Worm (Caenorhabditis elegans): ENCODE data around the gene rin-1.

- TF ChIP-seq ref-1 (GFP tag; conservative IDR thresholded peaks at IDR 0.05) (no peak), cog-1 (tag; optimal IDR thresholded peaks at IDR 0.05) (peak; percentile 21), ztf-23 (GFP tag; IDR thresholded peaks at IDR 0.05) (no peak), med-1 (GFP tag; optimal IDR thresholded peaks at IDR 0.05; ENCODE audit: insufficient read depth) (no peak), klf-2 (GFP tag; conservative IDR thresholded peaks at IDR 0.05) (no peak), T22C8.4 (GFP tag; IDR thresholded peaks at IDR 0.05) (no peak), flt-1 (GFP tag; IDR thresholded peaks at IDR 0.05) (no peak), ztf-29 (GFP tag; IDR thresholded peaks at IDR 0.05) (no peak), tab-1 (GFP tag; IDR thresholded peaks at IDR 0.05) (no peak)
Observed at ce11 chrV:14773048-14773447, 42.4 kb downstream of the rin-1 start, which contains the start of gene haf-7.
